Fruit fly (Drosophila melanogaster) whole organism, embryonic: ENCODE results near the gene Dredd.

Experiments used
- Bteb2 ChIP-seq: fragments of 200-800 bp; sonication (Bioruptor generic); optimal IDR thresholded peaks from 2 replicates; lab custom pipeline; 2016; ENCODE audit warnings: missing biosample characterization, missing genetic modification characterization
- CG10209 ChIP-seq: fragments of 200-800 bp; sonication (Bioruptor generic); optimal IDR thresholded peaks from 3 replicates; lab custom pipeline; 2017; ENCODE audit warnings: missing biosample characterization, mild to moderate bottlenecking, missing genetic modification characterization, missing genetic modification reagents
- CG10979 ChIP-seq: fragments of 200-800 bp; sonication (Bioruptor generic); optimal IDR thresholded peaks from 2 replicates; lab custom pipeline; 2018; ENCODE audit warnings: missing biosample characterization, mild to moderate bottlenecking, missing genetic modification characterization, moderate library complexity
- CG15073 ChIP-seq: fragments of 200-800 bp; sonication (Bioruptor generic); optimal IDR thresholded peaks from 2 replicates; lab custom pipeline; 2016; ENCODE audit warnings: missing biosample characterization, missing genetic modification characterization
- CG15479 ChIP-seq: fragments of 200-800 bp; sonication (Bioruptor generic); optimal IDR thresholded peaks from 3 replicates; lab custom pipeline; 2019; ENCODE audit warnings: missing biosample characterization, mild to moderate bottlenecking, missing genetic modification characterization, moderate library complexity
- CG16815 ChIP-seq: fragments of 200-800 bp; sonication (Bioruptor generic); optimal IDR thresholded peaks from 3 replicates; lab custom pipeline; 2017; ENCODE audit warnings: missing biosample characterization, mild to moderate bottlenecking, missing genetic modification characterization
- CG17568 ChIP-seq: fragments of 200-800 bp; sonication (Bioruptor generic); optimal IDR thresholded peaks from 2 replicates; lab custom pipeline; 2018; ENCODE audit warnings: missing biosample characterization, mild to moderate bottlenecking, missing genetic modification characterization, moderate library complexity
- CG2116 ChIP-seq: fragments of 200-800 bp; sonication (Bioruptor generic); optimal IDR thresholded peaks from 3 replicates; lab custom pipeline; 2018; ENCODE audit warnings: missing biosample characterization, mild to moderate bottlenecking, missing genetic modification characterization
- CG33213 ChIP-seq: fragments of 200-800 bp; sonication (Bioruptor generic); optimal IDR thresholded peaks from 3 replicates; lab custom pipeline; 2016; ENCODE audit warnings: missing biosample characterization, missing genetic modification characterization
- CG3407 ChIP-seq: fragments of 200-800 bp; sonication (Bioruptor generic); optimal IDR thresholded peaks from 2 replicates; lab custom pipeline; 2018; ENCODE audit warnings: missing biosample characterization, mild to moderate bottlenecking, missing genetic modification characterization
- CG6175 ChIP-seq: fragments of 200-800 bp; sonication (Bioruptor generic); IDR thresholded peaks from 3 replicates; pipeline ENCODE4 v1.3.6; 2022; ENCODE audit warnings: missing biosample characterization, missing genetic modification characterization
- CG7928 ChIP-seq: fragments of 200-800 bp; sonication (Bioruptor generic); optimal IDR thresholded peaks from 2 replicates; lab custom pipeline; 2017; ENCODE audit warnings: missing biosample characterization, mild to moderate bottlenecking, missing genetic modification characterization
- Dek ChIP-seq: fragments of 200-800 bp; sonication (Bioruptor generic); optimal IDR thresholded peaks from 3 replicates; lab custom pipeline; 2019; ENCODE audit warnings: missing biosample characterization, mild to moderate bottlenecking, missing genetic modification characterization, moderate library complexity
- Dref ChIP-seq: fragments of 200-800 bp; sonication (Bioruptor generic); IDR thresholded peaks from 2 replicates; pipeline ENCODE4 v1.3.6; 2022; ENCODE audit warnings: missing biosample characterization, missing genetic modification characterization
- Hr39 ChIP-seq: fragments of >200 bp; optimal IDR thresholded peaks from 2 replicates; lab custom pipeline; 2017
- Meics ChIP-seq: fragments of 200-800 bp; sonication (Bioruptor generic); optimal IDR thresholded peaks from 2 replicates; lab custom pipeline; 2017; ENCODE audit warnings: missing biosample characterization, mild to moderate bottlenecking, missing genetic modification characterization
- Myb ChIP-seq: fragments of 200-800 bp; sonication (Bioruptor generic); optimal IDR thresholded peaks from 2 replicates; lab custom pipeline; 2016; ENCODE audit warnings: missing biosample characterization, missing genetic modification characterization
- Nf-YC ChIP-seq: fragments of 200-800 bp; optimal IDR thresholded peaks from 3 replicates; lab custom pipeline; 2019; ENCODE audit warnings: missing biosample characterization, mild to moderate bottlenecking, missing genetic modification characterization, moderate library complexity
- Sox100B ChIP-seq: fragments of 200-800 bp; sonication (Bioruptor generic); optimal IDR thresholded peaks from 3 replicates; lab custom pipeline; 2018; ENCODE audit warnings: missing biosample characterization, mild to moderate bottlenecking, missing genetic modification characterization
- Sry-δ ChIP-seq: fragments of 200-800 bp; sonication (Bioruptor generic); optimal IDR thresholded peaks from 2 replicates; lab custom pipeline; 2016; ENCODE audit warnings: missing biosample characterization, missing genetic modification characterization
- Stat92E ChIP-seq, 3 experiments: fragments of >200 bp in 2 of 3; fragments of 200-800 bp in 1 of 3; sonication (Bioruptor generic) in 1 of 3; optimal IDR thresholded peaks; 2 replicates each; lab custom pipeline; 2017 to 2019; ENCODE audit warnings: missing biosample characterization in 3 of 3, missing genetic modification characterization in 3 of 3, mild to moderate bottlenecking in 1 of 3, moderate library complexity in 1 of 3
- Trl ChIP-seq, 3 experiments: fragments of >200 bp in 2 of 3; fragments of 200-800 bp in 1 of 3; sonication (Bioruptor generic) in 1 of 3; optimal IDR thresholded peaks; 2 replicates in 1 of 3; 3 replicates in 2 of 3; lab custom pipeline; 2016 to 2017; ENCODE audit warnings: missing biosample characterization in 1 of 3, missing genetic modification characterization in 1 of 3
- amos ChIP-seq: fragments of 200-800 bp; sonication (Bioruptor generic); IDR thresholded peaks from 2 replicates; pipeline ENCODE4 v1.3.6; 2022; ENCODE audit warnings: missing biosample characterization, missing genetic modification characterization; ENCODE audit not compliant: partially characterized antibody
- dysf ChIP-seq: fragments of 200-800 bp; sonication (Bioruptor generic); IDR thresholded peaks from 3 replicates; pipeline ENCODE4 v1.3.6; 2022; ENCODE audit warnings: missing biosample characterization, missing genetic modification characterization
- fu2 ChIP-seq: fragments of 200-800 bp; sonication (Bioruptor generic); optimal IDR thresholded peaks from 2 replicates; lab custom pipeline; 2016; ENCODE audit warnings: missing biosample characterization, missing genetic modification characterization
- gsb-n ChIP-seq: fragments of 200-800 bp; sonication (Bioruptor generic); optimal IDR thresholded peaks from 3 replicates; lab custom pipeline; 2018; ENCODE audit warnings: missing biosample characterization, mild to moderate bottlenecking, missing genetic modification characterization
- maf-S ChIP-seq: fragments of 200-800 bp; sonication (Bioruptor generic); optimal IDR thresholded peaks from 2 replicates; lab custom pipeline; 2016; ENCODE audit warnings: missing biosample characterization, missing genetic modification characterization
- mam ChIP-seq: fragments of 200-800 bp; sonication (Bioruptor generic); optimal IDR thresholded peaks from 3 replicates; lab custom pipeline; 2016; ENCODE audit warnings: missing biosample characterization, missing genetic modification characterization
- nom ChIP-seq: fragments of 200-800 bp; sonication (Bioruptor generic); optimal IDR thresholded peaks from 2 replicates; lab custom pipeline; 2017; ENCODE audit warnings: missing biosample characterization, missing genetic modification characterization, mild to moderate bottlenecking, moderate library complexity, missing genetic modification reagents
- peb ChIP-seq: fragments of 200-800 bp; sonication (Bioruptor generic); IDR thresholded peaks from 2 replicates; pipeline ENCODE4 v1.3.6; 2022; ENCODE audit warnings: missing biosample characterization, missing genetic modification characterization
- pfk ChIP-seq: fragments of 200-800 bp; sonication (Bioruptor generic); optimal IDR thresholded peaks from 2 replicates; lab custom pipeline; 2018; ENCODE audit warnings: missing biosample characterization, mild to moderate bottlenecking, missing genetic modification characterization, moderate library complexity
- pros ChIP-seq: fragments of 200-800 bp; sonication (Bioruptor generic); optimal IDR thresholded peaks from 3 replicates; lab custom pipeline; 2019; ENCODE audit warnings: missing biosample characterization, mild to moderate bottlenecking, missing genetic modification characterization, moderate library complexity
- scrt ChIP-seq: fragments of 200-800 bp; sonication (Bioruptor generic); optimal IDR thresholded peaks from 2 replicates; lab custom pipeline; 2018; ENCODE audit warnings: missing biosample characterization, mild to moderate bottlenecking, missing genetic modification characterization, moderate library complexity
- sens ChIP-seq: fragments of 200-800 bp; sonication (Bioruptor generic); peaks from one replicate; lab custom pipeline; 2016; ENCODE audit warnings: missing biosample characterization, missing genetic modification characterization
- slou ChIP-seq: fragments of 200-800 bp; sonication (Bioruptor generic); optimal IDR thresholded peaks from 3 replicates; lab custom pipeline; 2016; ENCODE audit warnings: missing biosample characterization, missing genetic modification characterization
- sob ChIP-seq: fragments of 200-800 bp; sonication (Bioruptor generic); IDR thresholded peaks from 2 replicates; pipeline ENCODE4 v1.3.6; 2022; ENCODE audit warnings: missing biosample characterization, missing genetic modification characterization
- sr ChIP-seq: fragments of 200-800 bp; sonication (Bioruptor generic); IDR thresholded peaks from 3 replicates; pipeline ENCODE4 v1.3.6; 2022; ENCODE audit warnings: missing biosample characterization, missing genetic modification characterization
- ssp ChIP-seq: fragments of 200-800 bp; sonication (Bioruptor generic); IDR thresholded peaks from 2 replicates; pipeline ENCODE4 v1.3.6; 2022; ENCODE audit warnings: missing biosample characterization, missing genetic modification characterization
- tap ChIP-seq: fragments of 200-800 bp; optimal IDR thresholded peaks from 3 replicates; lab custom pipeline; 2019; ENCODE audit warnings: missing biosample characterization, mild to moderate bottlenecking, missing genetic modification characterization, moderate library complexity
- tin ChIP-seq: fragments of 200-800 bp; sonication (Bioruptor generic); optimal IDR thresholded peaks from 3 replicates; lab custom pipeline; 2016; ENCODE audit warnings: missing biosample characterization, missing genetic modification characterization
- tio ChIP-seq: fragments of 200-800 bp; sonication (Bioruptor generic); optimal IDR thresholded peaks from 2 replicates; lab custom pipeline; 2017; ENCODE audit warnings: missing biosample characterization, missing genetic modification characterization, inconsistent platforms
- tll ChIP-seq, 2 experiments: fragments of 200-800 bp in 1 of 2; fragments of >200 bp in 1 of 2; sonication (Bioruptor generic) in 1 of 2; optimal IDR thresholded peaks; 2 replicates each; lab custom pipeline; 2017 to 2019; ENCODE audit warnings: missing biosample characterization in 2 of 2, missing genetic modification characterization in 2 of 2, mild to moderate bottlenecking in 1 of 2, moderate library complexity in 1 of 2
- tna ChIP-seq: fragments of 200-800 bp; sonication (Bioruptor generic); IDR thresholded peaks from 2 replicates; pipeline ENCODE4 v1.3.6; 2022; ENCODE audit warnings: missing biosample characterization, missing genetic modification characterization; ENCODE audit not compliant: partially characterized antibody
- ttk ChIP-seq: fragments of 200-800 bp; sonication (Bioruptor generic); IDR thresholded peaks from 2 replicates; pipeline ENCODE4 v2.1.2; 2022; ENCODE audit warnings: missing biosample characterization, missing genetic modification characterization
- twi ChIP-seq: fragments of 200-800 bp; optimal IDR thresholded peaks from 2 replicates; lab custom pipeline; 2019; ENCODE audit warnings: missing biosample characterization, mild to moderate bottlenecking, missing genetic modification characterization, moderate library complexity
- zen ChIP-seq: fragments of 200-800 bp; sonication (Bioruptor generic); optimal IDR thresholded peaks from 3 replicates; lab custom pipeline; 2018; ENCODE audit warnings: missing biosample characterization, mild to moderate bottlenecking, missing genetic modification characterization, moderate library complexity

Gene Dredd

DNA sequence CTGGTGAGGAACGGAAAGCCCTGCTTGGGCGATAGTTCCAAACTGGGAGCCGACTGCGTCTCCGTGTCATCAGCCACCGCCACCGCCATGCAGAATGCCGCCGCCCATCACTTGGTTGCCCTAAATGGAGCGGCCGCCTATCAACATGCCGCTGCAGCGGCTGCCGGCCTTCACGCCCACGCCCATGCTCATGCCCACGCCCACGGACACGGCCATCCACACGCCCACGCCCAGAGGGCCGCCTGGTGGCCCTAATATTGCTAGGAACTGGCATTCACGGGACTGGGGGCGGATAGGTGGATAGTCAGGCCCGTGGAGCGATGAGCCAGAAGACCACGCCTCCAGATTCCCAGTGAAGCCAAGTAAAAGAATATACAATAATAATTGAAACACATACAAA is 38.3 kb downstream of the Dredd start:
- TF ChIP-seq amos (GFP tag; lab: Robert Waterston, UW) = 0 out of 2 replicates have a peak, but pooled peaks have one; percentile 18
- TF ChIP-seq sr = peak; percentile 73
- peak; percentile 15 for TF ChIP-seq sens (GFP tag; lab: Kevin White, UChicago)
- peak; percentile 97 for TF ChIP-seq Hr39 (lab: Kevin White, UChicago)
- no peak for TF ChIP-seq CG7928

DNA sequence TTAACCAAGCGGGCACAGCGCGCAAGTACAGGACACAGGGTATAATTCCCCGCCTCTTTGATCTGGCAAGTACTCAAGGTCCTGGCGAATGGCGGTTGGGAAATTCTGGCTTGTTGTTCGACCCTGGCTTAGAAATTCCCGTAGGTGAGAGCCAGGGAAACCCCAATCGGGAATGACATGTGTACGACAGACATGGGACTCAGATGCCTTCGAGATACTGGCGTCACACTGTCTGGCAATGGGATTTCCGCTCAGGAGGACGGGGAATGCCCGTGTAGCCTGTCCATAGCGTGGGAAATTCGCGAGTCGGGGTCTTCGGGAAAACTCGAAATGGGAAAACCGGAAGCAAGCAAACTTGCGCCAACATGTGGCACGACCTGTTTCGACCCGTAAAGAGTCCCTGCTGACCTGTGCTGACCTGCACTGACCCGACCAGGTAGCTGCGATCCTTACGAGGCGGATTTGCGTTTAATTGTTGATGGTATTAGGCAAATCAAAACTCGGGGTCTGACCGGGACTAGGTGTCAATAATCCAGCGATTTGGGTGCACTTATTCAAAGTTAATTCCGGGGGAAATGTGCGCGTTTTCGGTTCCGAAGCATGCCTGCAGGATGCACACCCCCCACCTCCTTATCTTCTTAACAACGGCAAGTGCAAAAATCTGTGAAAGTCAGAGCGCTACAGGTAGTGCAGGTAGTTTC is 42.6 kb downstream of the Dredd start:
- TF ChIP-seq Dref (GFP tag; lab: Robert Waterston, UW) = no peak
- no peak for TF ChIP-seq tna (GFP tag; lab: Robert Waterston, UW)
- TF ChIP-seq zen = peak; percentile 19
- peak; percentile 93 for TF ChIP-seq twi (tag; lab: Kevin White, UChicago)
- TF ChIP-seq tll (GFP tag; optimal IDR thresholded peaks at IDR 0.05; lab: Kevin White, UChicago) = peak in 1 of 2 experiments; percentile 92
- TF ChIP-seq mam = no peak
- TF ChIP-seq CG15479 = peak; percentile 92

DNA sequence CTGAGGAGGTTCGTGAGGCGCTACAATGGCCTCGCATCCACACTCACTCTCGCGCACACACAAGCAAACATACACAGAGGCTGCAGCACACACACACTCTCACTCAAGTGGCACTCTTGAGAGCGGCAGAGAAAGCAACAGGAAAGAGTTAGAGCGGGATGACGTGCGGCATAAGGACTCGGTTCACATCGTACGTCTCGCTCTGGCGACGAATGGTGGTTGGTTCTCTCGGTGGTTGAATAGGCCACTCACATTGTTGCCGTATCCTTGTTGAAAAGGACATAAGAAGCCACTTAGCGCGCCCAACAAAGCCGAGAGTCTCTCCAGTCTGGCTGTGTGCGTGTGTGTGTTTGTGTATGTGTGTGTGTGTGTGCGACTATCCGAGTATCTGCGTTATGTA is 44.9 kb downstream of the Dredd start:
- TF ChIP-seq maf-S (GFP tag; lab: Kevin White, UChicago) (no peak), Sox100B (GFP tag; lab: Kevin White, UChicago) (no peak), ttk (GFP tag; lab: Robert Waterston, UW) (no peak), Stat92E (GFP tag; optimal IDR thresholded peaks at IDR 0.05; lab: Kevin White, UChicago) (no peak), Dek (tag; lab: Kevin White, UChicago) (no peak), ssp (GFP tag; lab: Robert Waterston, UW) (no peak), CG16815 (no peak), CG6175 (no peak), CG15073 (GFP tag; lab: Kevin White, UChicago) (no peak), tna (GFP tag; lab: Robert Waterston, UW) (no peak), CG7928 (no peak), pfk (GFP tag; lab: Kevin White, UChicago) (no peak), scrt (GFP tag; lab: Kevin White, UChicago) (peak; percentile 82), tap (tag; lab: Kevin White, UChicago) (no peak), dysf (GFP tag; lab: Robert Waterston, UW) (no peak), nom (GFP tag; lab: Kevin White, UChicago) (no peak), peb (GFP tag; lab: Robert Waterston, UW) (no peak), CG3407 (GFP tag; lab: Kevin White, UChicago) (no peak), Nf-YC (tag; lab: Kevin White, UChicago) (peak; percentile 98), CG10979 (no peak), tll (GFP tag; optimal IDR thresholded peaks at IDR 0.05; lab: Kevin White, UChicago) (peak in 1 of 2 experiments; percentile 11), Bteb2 (GFP tag; lab: Kevin White, UChicago) (no peak), tin (GFP tag; lab: Kevin White, UChicago) (no peak), tio (GFP tag; lab: Kevin White, UChicago) (no peak), Sry-δ (GFP tag; lab: Kevin White, UChicago) (no peak), Trl (optimal IDR thresholded peaks at IDR 0.05; lab: Kevin White, UChicago) (peak in 1 of 2 experiments; percentile 50), Trl (GFP tag; optimal IDR thresholded peaks at IDR 0.05; lab: Kevin White, UChicago) (no peak), Myb (no peak), Meics (GFP tag; lab: Kevin White, UChicago) (no peak), CG10209 (GFP tag; lab: Kevin White, UChicago) (no peak), slou (GFP tag; lab: Kevin White, UChicago) (no peak), gsb-n (no peak), CG17568 (GFP tag; lab: Kevin White, UChicago) (no peak), fu2 (GFP tag; lab: Kevin White, UChicago) (no peak), pros (GFP tag; lab: Kevin White, UChicago) (peak; percentile 86), sob (GFP tag; lab: Robert Waterston, UW) (no peak), CG33213 (no peak), CG2116 (GFP tag; lab: Kevin White, UChicago) (no peak)
